Fruit fly (Drosophila melanogaster) whole organism, adult: Measurements from ENCODE around the gene CG4572.

ENCODE experiments used
- CG33017 ChIP-seq: fragments of 200-800 bp; sonication (Bioruptor generic); optimal IDR thresholded peaks from 2 replicates; lab custom pipeline; 2018; ENCODE audit warnings: missing biosample characterization, mild to moderate bottlenecking, missing genetic modification characterization, moderate library complexity
- ovo ChIP-seq: fragments of 200-800 bp; sonication (Bioruptor generic); optimal IDR thresholded peaks from 2 replicates; lab custom pipeline; 2016; ENCODE audit warnings: missing biosample characterization, missing genetic modification characterization
- pad ChIP-seq: fragments of 200-800 bp; sonication (Bioruptor generic); optimal IDR thresholded peaks from 3 replicates; lab custom pipeline; 2017; ENCODE audit warnings: missing biosample characterization, missing genetic modification characterization, mild to moderate bottlenecking, moderate library complexity, missing genetic modification reagents

dm6 chr3R:19911030-19911429, 46.8 kb upstream of the CG4572 start:
- TF ChIP-seq pad (no peak), ovo (GFP tag; lab: Kevin White, UChicago) (no peak), CG33017 (tag; lab: Kevin White, UChicago) (no peak)
